Worm (Caenorhabditis elegans) whole organism, early embryonic: ENCODE measurements around the gene F53C3.11.

ENCODE experiments used
- B0310.2 ChIP-seq: sonication (generic microtip); optimal IDR thresholded peaks from 2 replicates; lab custom pipeline; 2016; ENCODE audit warnings: mild to moderate bottlenecking, missing genetic modification characterization, missing compliant biosample characterization
- F13C5.2 ChIP-seq: sonication (generic microtip); optimal IDR thresholded peaks from 2 replicates; lab custom pipeline; 2017; ENCODE audit warnings: mild to moderate bottlenecking, missing genetic modification characterization, inconsistent platforms, missing compliant biosample characterization
- aly-1 ChIP-seq: sonication (generic microtip); optimal IDR thresholded peaks from 2 replicates; lab custom pipeline; 2016; ENCODE audit warnings: missing genetic modification characterization, missing compliant biosample characterization
- ama-1 ChIP-seq: fragments of 150-350 bp; optimal IDR thresholded peaks from 2 replicates; lab custom pipeline; 2014
- ceh-13 ChIP-seq: fragments of 200-800 bp; sonication (Bioruptor generic); optimal IDR thresholded peaks from 2 replicates; lab custom pipeline; 2018; ENCODE audit warnings: mild to moderate bottlenecking, missing genetic modification characterization, missing compliant biosample characterization
- flt-1 ChIP-seq: fragments of 200-800 bp; sonication (Bioruptor generic); IDR thresholded peaks from 2 replicates; pipeline ENCODE4 v1.3.6; 2022; ENCODE audit warnings: missing genetic modification characterization, missing compliant biosample characterization
- hmg-4 ChIP-seq: fragments of 200-800 bp; sonication (Bioruptor generic); optimal IDR thresholded peaks from 2 replicates; lab custom pipeline; 2018; ENCODE audit warnings: mild to moderate bottlenecking, missing genetic modification characterization, missing compliant biosample characterization
- pes-1 ChIP-seq: fragments of 200-800 bp; sonication (Bioruptor generic); IDR thresholded peaks from 2 replicates; pipeline ENCODE4 v1.3.6; 2022; ENCODE audit warnings: missing genetic modification reagents, missing genetic modification characterization, missing compliant biosample characterization
- tra-4 ChIP-seq: sonication (generic microtip); optimal IDR thresholded peaks from 2 replicates; lab custom pipeline; 2017; ENCODE audit warnings: missing genetic modification characterization, missing compliant biosample characterization

DNA sequence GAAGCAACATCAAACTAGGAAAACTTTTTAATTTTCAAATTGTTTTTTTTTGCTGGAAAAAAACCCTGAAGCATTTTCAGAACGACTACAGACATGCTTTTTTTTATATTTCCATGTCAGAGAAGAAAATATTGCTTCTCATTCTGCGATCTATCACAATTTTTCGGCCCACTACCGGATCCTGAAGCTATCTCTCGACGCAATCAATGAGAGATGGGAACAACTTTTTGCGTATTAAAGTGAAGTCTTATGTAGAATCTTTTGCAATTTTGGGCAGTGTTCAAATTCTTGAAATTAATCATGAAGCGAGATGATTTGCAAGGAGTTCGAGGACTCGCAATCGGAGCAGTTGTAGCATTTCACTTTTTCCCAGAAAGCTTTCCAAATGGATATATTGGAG, 36.9 kb downstream of the F53C3.11 start, which contains the start of gene oac-10:
- TF ChIP-seq ama-1 = no peak
- TF ChIP-seq hmg-4 (GFP tag; lab: Kevin White, UChicago) = no peak
- no peak for TF ChIP-seq B0310.2 (tag; lab: Kevin White, UChicago)
- TF ChIP-seq ceh-13 (GFP tag; lab: Kevin White, UChicago) = no peak
- no peak for TF ChIP-seq F13C5.2
- TF ChIP-seq pes-1 (GFP tag; lab: Robert Waterston, UW) = no peak
- TF ChIP-seq aly-1 (tag; lab: Kevin White, UChicago) = no peak
- TF ChIP-seq flt-1 (GFP tag; lab: Robert Waterston, UW) = no peak
- TF ChIP-seq tra-4 (tag; lab: Kevin White, UChicago) = no peak
